Fruit fly (Drosophila melanogaster) whole organism, embryonic: ENCODE results near the gene CG32681.

Source experiments
- CG10147 ChIP-seq: fragments of 200-800 bp; sonication (Bioruptor generic); optimal IDR thresholded peaks from 2 replicates; lab custom pipeline; 2019; ENCODE audit warnings: missing biosample characterization, mild to moderate bottlenecking, missing genetic modification characterization, moderate library complexity
- CG10209 ChIP-seq: fragments of 200-800 bp; sonication (Bioruptor generic); optimal IDR thresholded peaks from 3 replicates; lab custom pipeline; 2017; ENCODE audit warnings: missing biosample characterization, mild to moderate bottlenecking, missing genetic modification characterization, missing genetic modification reagents
- CG10366 ChIP-seq: fragments of 200-800 bp; sonication (Bioruptor generic); IDR thresholded peaks from 2 replicates; pipeline ENCODE4 v1.3.6; 2022; ENCODE audit warnings: missing biosample characterization, missing genetic modification characterization
- CG11695 ChIP-seq: fragments of 200-800 bp; sonication (Bioruptor generic); IDR thresholded peaks from 3 replicates; pipeline ENCODE4 v1.3.6; 2022; ENCODE audit warnings: missing biosample characterization, missing genetic modification characterization
- CG12744 ChIP-seq: fragments of 200-800 bp; sonication (Bioruptor generic); optimal IDR thresholded peaks from 2 replicates; lab custom pipeline; 2016; ENCODE audit warnings: missing biosample characterization, missing genetic modification characterization
- CG13296 ChIP-seq: fragments of 200-800 bp; sonication (Bioruptor generic); optimal IDR thresholded peaks from 3 replicates; lab custom pipeline; 2018; ENCODE audit warnings: missing biosample characterization, mild to moderate bottlenecking, missing genetic modification characterization
- CG1647 ChIP-seq: fragments of 200-800 bp; sonication (Bioruptor generic); optimal IDR thresholded peaks from 3 replicates; lab custom pipeline; 2016; ENCODE audit warnings: missing biosample characterization, missing genetic modification characterization
- CG17186 ChIP-seq: fragments of 200-800 bp; sonication (Bioruptor generic); optimal IDR thresholded peaks from 3 replicates; lab custom pipeline; 2017; ENCODE audit warnings: missing biosample characterization, missing genetic modification reagents, missing genetic modification characterization
- CG1832 ChIP-seq: fragments of 200-800 bp; sonication (Bioruptor generic); optimal IDR thresholded peaks from 2 replicates; lab custom pipeline; 2017; ENCODE audit warnings: missing biosample characterization, mild to moderate bottlenecking, missing genetic modification characterization, inconsistent platforms
- CG2678 ChIP-seq: fragments of 200-800 bp; sonication (Bioruptor generic); optimal IDR thresholded peaks from 3 replicates; lab custom pipeline; 2019; ENCODE audit warnings: missing biosample characterization, mild to moderate bottlenecking, missing genetic modification characterization, moderate library complexity
- CG2712 ChIP-seq: fragments of 200-800 bp; optimal IDR thresholded peaks from 3 replicates; lab custom pipeline; 2019; ENCODE audit warnings: missing biosample characterization, mild to moderate bottlenecking, missing genetic modification characterization, moderate library complexity
- CG32772 ChIP-seq: fragments of 200-800 bp; sonication (Bioruptor generic); IDR thresholded peaks from 2 replicates; pipeline ENCODE4 v1.3.6; 2022; ENCODE audit warnings: missing biosample characterization, missing genetic modification characterization
- CG4328 ChIP-seq: fragments of 200-800 bp; sonication (Bioruptor generic); optimal IDR thresholded peaks from 3 replicates; lab custom pipeline; 2017; ENCODE audit warnings: missing biosample characterization, missing genetic modification reagents, missing genetic modification characterization
- CG5953 ChIP-seq: fragments of 200-800 bp; sonication (Bioruptor generic); IDR thresholded peaks from 2 replicates; pipeline ENCODE4 v1.3.6; 2022; ENCODE audit warnings: missing biosample characterization, missing genetic modification characterization
- CG7271 ChIP-seq: fragments of 200-800 bp; sonication (Bioruptor generic); optimal IDR thresholded peaks from 2 replicates; lab custom pipeline; 2018; ENCODE audit warnings: missing biosample characterization, mild to moderate bottlenecking, missing genetic modification characterization, moderate library complexity
- CG7839 ChIP-seq: fragments of 200-800 bp; sonication (Bioruptor generic); optimal IDR thresholded peaks from 3 replicates; lab custom pipeline; 2018; ENCODE audit warnings: missing biosample characterization, mild to moderate bottlenecking, missing genetic modification characterization, moderate library complexity
- CG7963 ChIP-seq: fragments of 200-800 bp; sonication (Bioruptor generic); IDR thresholded peaks from 3 replicates; pipeline ENCODE4 v1.3.6; 2022; ENCODE audit warnings: missing biosample characterization, missing genetic modification characterization; ENCODE audit not compliant: partially characterized antibody
- CG9876 ChIP-seq: fragments of 200-800 bp; sonication (Bioruptor generic); optimal IDR thresholded peaks from 2 replicates; lab custom pipeline; 2016; ENCODE audit warnings: missing biosample characterization, missing genetic modification characterization
- Chrac-16 ChIP-seq: fragments of 200-800 bp; sonication (Bioruptor generic); optimal IDR thresholded peaks from 3 replicates; lab custom pipeline; 2016; ENCODE audit warnings: missing biosample characterization, missing genetic modification characterization
- CoRest ChIP-seq: fragments of 200-800 bp; sonication (Bioruptor generic); optimal IDR thresholded peaks from 3 replicates; lab custom pipeline; 2018; ENCODE audit warnings: missing biosample characterization, mild to moderate bottlenecking, missing genetic modification characterization, moderate library complexity
- Deaf1 ChIP-seq: fragments of 200-800 bp; optimal IDR thresholded peaks from 3 replicates; lab custom pipeline; 2019; ENCODE audit warnings: missing biosample characterization, mild to moderate bottlenecking, missing genetic modification characterization, moderate library complexity
- Doc2 ChIP-seq: fragments of 200-800 bp; sonication (Bioruptor generic); IDR thresholded peaks from 2 replicates; pipeline ENCODE4 v1.3.6; 2022; ENCODE audit warnings: missing biosample characterization, missing genetic modification characterization
- E2f1 ChIP-seq: fragments of 200-800 bp; sonication (Bioruptor generic); IDR thresholded peaks from 2 replicates; pipeline ENCODE4 v1.3.6; 2022; ENCODE audit warnings: missing biosample characterization, missing genetic modification characterization
- Ets65A ChIP-seq: fragments of 200-800 bp; sonication (Bioruptor generic); peaks from one replicate; lab custom pipeline; 2016; ENCODE audit warnings: missing biosample characterization, missing genetic modification characterization
- Gug ChIP-seq: fragments of 200-800 bp; sonication (Bioruptor generic); IDR thresholded peaks from 4 replicates; pipeline ENCODE4 v1.3.6; 2022; ENCODE audit warnings: missing biosample characterization, missing genetic modification characterization
- HLH3B ChIP-seq: fragments of 200-800 bp; sonication (Bioruptor generic); IDR thresholded peaks from 2 replicates; pipeline ENCODE4 v1.3.6; 2022; ENCODE audit warnings: missing biosample characterization, missing genetic modification characterization
- HLH4C ChIP-seq: fragments of 200-800 bp; sonication (Bioruptor generic); IDR thresholded peaks from 3 replicates; pipeline ENCODE4 v1.3.6; 2022; ENCODE audit warnings: missing biosample characterization, missing genetic modification characterization; ENCODE audit not compliant: partially characterized antibody
- HLH54F ChIP-seq: fragments of 200-800 bp; sonication (Bioruptor generic); optimal IDR thresholded peaks from 3 replicates; lab custom pipeline; 2016; ENCODE audit warnings: missing biosample characterization, missing genetic modification characterization
- Hr39 ChIP-seq: fragments of >200 bp; optimal IDR thresholded peaks from 2 replicates; lab custom pipeline; 2017
- Hsf ChIP-seq: fragments of 200-800 bp; sonication (Bioruptor generic); optimal IDR thresholded peaks from 3 replicates; lab custom pipeline; 2016; ENCODE audit warnings: missing biosample characterization, missing genetic modification characterization
- MBD-R2 ChIP-seq: fragments of 200-800 bp; sonication (Bioruptor generic); IDR thresholded peaks from 2 replicates; pipeline ENCODE4 v1.3.6; 2022; ENCODE audit warnings: missing biosample characterization, missing genetic modification characterization
- MTF-1 ChIP-seq: fragments of 200-800 bp; sonication (Bioruptor generic); optimal IDR thresholded peaks from 2 replicates; lab custom pipeline; 2018; ENCODE audit warnings: missing biosample characterization, mild to moderate bottlenecking, missing genetic modification characterization, borderline replicate concordance
- Mrtf ChIP-seq: fragments of 200-800 bp; sonication (Bioruptor generic); IDR thresholded peaks from 3 replicates; pipeline ENCODE4 v1.3.6; 2022; ENCODE audit warnings: missing biosample characterization, missing genetic modification characterization
- Pdp1 ChIP-seq, 2 experiments: fragments of 200-800 bp; sonication (Bioruptor generic); optimal IDR thresholded peaks; 3 replicates each; lab custom pipeline; 2016; ENCODE audit warnings: missing biosample characterization in 2 of 2, missing genetic modification characterization in 2 of 2, mild to moderate bottlenecking in 1 of 2, moderate library complexity in 1 of 2
- Xbp1 ChIP-seq: fragments of 200-800 bp; sonication (Bioruptor generic); optimal IDR thresholded peaks from 3 replicates; lab custom pipeline; 2016; ENCODE audit warnings: missing biosample characterization, mild to moderate bottlenecking, missing genetic modification characterization
- ac ChIP-seq: fragments of 200-800 bp; sonication (Bioruptor generic); optimal IDR thresholded peaks from 3 replicates; lab custom pipeline; 2017; ENCODE audit warnings: missing biosample characterization, mild to moderate bottlenecking, missing genetic modification characterization
- ase ChIP-seq: fragments of 200-800 bp; sonication (Bioruptor generic); IDR thresholded peaks from 3 replicates; pipeline ENCODE4 v1.3.6; 2022; ENCODE audit warnings: missing biosample characterization, missing genetic modification characterization
- chinmo ChIP-seq: fragments of 200-800 bp; sonication (Bioruptor generic); IDR thresholded peaks from 4 replicates; pipeline ENCODE4 v1.3.6; 2022; ENCODE audit warnings: missing biosample characterization, missing genetic modification characterization; ENCODE audit not compliant: partially characterized antibody
- crc ChIP-seq: fragments of 200-800 bp; sonication (Bioruptor generic); optimal IDR thresholded peaks from 2 replicates; lab custom pipeline; 2016; ENCODE audit warnings: missing biosample characterization, missing genetic modification characterization
- dmrt11E ChIP-seq: fragments of 200-800 bp; sonication (Bioruptor generic); optimal IDR thresholded peaks from 3 replicates; lab custom pipeline; 2018; ENCODE audit warnings: missing biosample characterization, mild to moderate bottlenecking, missing genetic modification characterization, moderate library complexity
- dpn ChIP-seq, 2 experiments: fragments of 200-800 bp; sonication (Bioruptor generic); optimal IDR thresholded peaks; 3 replicates each; lab custom pipeline; 2016; ENCODE audit warnings: missing biosample characterization in 2 of 2, missing genetic modification characterization in 2 of 2
- jumu ChIP-seq: fragments of 200-800 bp; sonication (Bioruptor generic); optimal IDR thresholded peaks from 3 replicates; lab custom pipeline; 2016; ENCODE audit warnings: missing biosample characterization, missing genetic modification characterization
- mirr ChIP-seq: fragments of 200-800 bp; sonication (Bioruptor generic); optimal IDR thresholded peaks from 3 replicates; lab custom pipeline; 2018; ENCODE audit warnings: missing biosample characterization, mild to moderate bottlenecking, missing genetic modification characterization
- pfk ChIP-seq: fragments of 200-800 bp; sonication (Bioruptor generic); optimal IDR thresholded peaks from 2 replicates; lab custom pipeline; 2018; ENCODE audit warnings: missing biosample characterization, mild to moderate bottlenecking, missing genetic modification characterization, moderate library complexity
- phol ChIP-seq: fragments of 200-800 bp; sonication (Bioruptor generic); optimal IDR thresholded peaks from 3 replicates; lab custom pipeline; 2018; ENCODE audit warnings: missing biosample characterization, mild to moderate bottlenecking, missing genetic modification characterization, moderate library complexity
- ranshi ChIP-seq: fragments of 200-800 bp; sonication (Bioruptor generic); IDR thresholded peaks from 2 replicates; pipeline ENCODE4 v1.3.6; 2022; ENCODE audit warnings: missing biosample characterization, missing genetic modification characterization
- rib ChIP-seq: fragments of 200-800 bp; sonication (Bioruptor generic); IDR thresholded peaks from 2 replicates; pipeline ENCODE4 v1.3.6; 2022; ENCODE audit warnings: missing biosample characterization, missing genetic modification characterization
- run ChIP-seq: fragments of 200-800 bp; sonication (Bioruptor generic); optimal IDR thresholded peaks from 3 replicates; lab custom pipeline; 2018; ENCODE audit warnings: missing biosample characterization, mild to moderate bottlenecking, missing genetic modification characterization
- sens-2 ChIP-seq: fragments of 200-800 bp; sonication (Bioruptor generic); IDR thresholded peaks from 2 replicates; pipeline ENCODE4 v1.3.6; 2022; ENCODE audit warnings: missing biosample characterization, missing genetic modification characterization
- slou ChIP-seq: fragments of 200-800 bp; sonication (Bioruptor generic); optimal IDR thresholded peaks from 3 replicates; lab custom pipeline; 2016; ENCODE audit warnings: missing biosample characterization, missing genetic modification characterization
- wor ChIP-seq: fragments of 200-800 bp; sonication (Bioruptor generic); IDR thresholded peaks from 2 replicates; pipeline ENCODE4 v1.3.6; 2022; ENCODE audit warnings: missing biosample characterization, missing genetic modification characterization

Gene CG32681

dm6 chrX:10387672-10388071, 6.5 kb upstream of the CG32681 start (continued):
- TF ChIP-seq CoRest (peak; percentile 25), CG10209 (GFP tag; lab: Kevin White, UChicago) (peak; percentile 6), CG7963 (GFP tag; lab: Robert Waterston, UW) (no peak), CG9876 (no peak), wor (GFP tag; lab: Robert Waterston, UW) (no peak), Chrac-16 (no peak), HLH54F (peak; percentile 30), ac (GFP tag; lab: Kevin White, UChicago) (no peak), CG4328 (GFP tag; lab: Kevin White, UChicago) (no peak), Hsf (GFP tag; lab: Kevin White, UChicago) (peak; percentile 45), CG5953 (0 out of 2 replicates have a peak, but pooled peaks have one; percentile 36), CG1832 (GFP tag; lab: Kevin White, UChicago) (no peak), rib (GFP tag; lab: Robert Waterston, UW) (0 out of 2 replicates have a peak, but pooled peaks have one; percentile 31), Pdp1 (GFP tag; optimal IDR thresholded peaks at IDR 0.05; lab: Kevin White, UChicago) (peak; percentile 33 to 46), Ets65A (peak; percentile 94), CG10366 (peak; percentile 35), CG2678 (tag; lab: Kevin White, UChicago) (peak; percentile 54), HLH3B (peak; percentile 48), chinmo (GFP tag; lab: Robert Waterston, UW) (no peak), Mrtf (GFP tag; lab: Robert Waterston, UW) (0 out of 3 replicates have a peak, but pooled peaks have one; percentile 38), crc (no peak), CG17186 (GFP tag; lab: Kevin White, UChicago) (no peak), ranshi (GFP tag; lab: Robert Waterston, UW) (peak; percentile 36; the same call in 1 of the 2 replicates), E2f1 (peak; percentile 23; the same call in 1 of the 2 replicates), MTF-1 (GFP tag; lab: Kevin White, UChicago) (no peak), dmrt11E (tag; lab: Kevin White, UChicago) (no peak), Doc2 (GFP tag; lab: Robert Waterston, UW) (no peak), mirr (GFP tag; lab: Kevin White, UChicago) (no peak), CG13296 (GFP tag; lab: Kevin White, UChicago) (no peak), jumu (GFP tag; lab: Kevin White, UChicago) (peak; percentile 2), CG1647 (GFP tag; lab: Kevin White, UChicago) (no peak), ase (GFP tag; lab: Robert Waterston, UW) (0 out of 3 replicates have a peak, but pooled peaks have one; percentile 33), CG7271 (no peak), Xbp1 (GFP tag; lab: Kevin White, UChicago) (peak; percentile 33), Deaf1 (no peak), HLH4C (no peak), CG2712 (tag; lab: Kevin White, UChicago) (no peak), sens-2 (GFP tag; lab: Robert Waterston, UW) (no peak), CG32772 (GFP tag; lab: Robert Waterston, UW) (0 out of 2 replicates have a peak, but pooled peaks have one; percentile 25), run (tag; lab: Kevin White, UChicago) (no peak), phol (peak; percentile 15), Hr39 (lab: Kevin White, UChicago) (no peak), MBD-R2 (GFP tag; lab: Robert Waterston, UW) (peak; percentile 35; the same call in 1 of the 2 replicates), CG7839 (tag; lab: Kevin White, UChicago) (peak; percentile 66), slou (GFP tag; lab: Kevin White, UChicago) (no peak), CG12744 (GFP tag; lab: Kevin White, UChicago) (no peak), dpn (GFP tag; optimal IDR thresholded peaks at IDR 0.05; lab: Kevin White, UChicago) (peak; percentile 10 to 52), Gug (GFP tag; lab: Robert Waterston, UW) (peak; percentile 44; the same call in 2 of the 4 replicates), CG10147 (GFP tag; lab: Kevin White, UChicago) (no peak), pfk (GFP tag; lab: Kevin White, UChicago) (no peak), CG11695 (GFP tag; lab: Robert Waterston, UW) (0 out of 3 replicates have a peak, but pooled peaks have one; percentile 31)
